Worm (Caenorhabditis elegans) whole organism, early embryonic: ENCODE data around the gene parg-2.

Experiments used
- B0310.2 ChIP-seq: sonication (generic microtip); optimal IDR thresholded peaks from 2 replicates; lab custom pipeline; 2016; ENCODE audit warnings: mild to moderate bottlenecking, missing genetic modification characterization, missing compliant biosample characterization
- aly-1 ChIP-seq: sonication (generic microtip); optimal IDR thresholded peaks from 2 replicates; lab custom pipeline; 2016; ENCODE audit warnings: missing genetic modification characterization, missing compliant biosample characterization
- ama-1 ChIP-seq: fragments of 150-350 bp; optimal IDR thresholded peaks from 2 replicates; lab custom pipeline; 2014
- ceh-36 ChIP-seq: sonication (generic microtip); optimal IDR thresholded peaks from 2 replicates; lab custom pipeline; 2016; ENCODE audit warnings: missing genetic modification characterization, inconsistent platforms, missing compliant biosample characterization
- ets-7 ChIP-seq: sonication (generic microtip); optimal IDR thresholded peaks from 2 replicates; lab custom pipeline; 2016; ENCODE audit warnings: missing genotype, missing genetic modification characterization, missing compliant biosample characterization
- flt-1 ChIP-seq: fragments of 200-800 bp; sonication (Bioruptor generic); IDR thresholded peaks from 2 replicates; pipeline ENCODE4 v1.3.6; 2022; ENCODE audit warnings: missing genetic modification characterization, missing compliant biosample characterization
- hmbx-1 ChIP-seq: sonication (generic microtip); optimal IDR thresholded peaks from 2 replicates; lab custom pipeline; 2016; ENCODE audit warnings: mild to moderate bottlenecking, missing genetic modification characterization, missing compliant biosample characterization
- hmg-4 ChIP-seq: fragments of 200-800 bp; sonication (Bioruptor generic); optimal IDR thresholded peaks from 2 replicates; lab custom pipeline; 2018; ENCODE audit warnings: mild to moderate bottlenecking, missing genetic modification characterization, missing compliant biosample characterization
- hnd-1 ChIP-seq: sonication (generic microtip); optimal IDR thresholded peaks from 2 replicates; lab custom pipeline; 2016; ENCODE audit warnings: missing genetic modification characterization, missing compliant biosample characterization
- pes-1 ChIP-seq: fragments of 200-800 bp; sonication (Bioruptor generic); IDR thresholded peaks from 2 replicates; pipeline ENCODE4 v1.3.6; 2022; ENCODE audit warnings: missing genetic modification reagents, missing genetic modification characterization, missing compliant biosample characterization
- tbx-11 ChIP-seq: fragments of 200-800 bp; sonication (Bioruptor generic); IDR thresholded peaks from 2 replicates; pipeline ENCODE4 v1.3.6; 2022; ENCODE audit warnings: missing genetic modification characterization, missing compliant biosample characterization
- tbx-37 ChIP-seq: fragments of 200-800 bp; sonication (Bioruptor generic); conservative IDR thresholded peaks from 2 replicates; pipeline ENCODE4 v1.3.6; 2022; ENCODE audit warnings: missing genetic modification reagents, missing genetic modification characterization, missing compliant biosample characterization

ce11 chrIV:8754727-8755126 lies 39.8 kb upstream of the parg-2 start, which contains the start of gene elli-1:
- TF ChIP-seq hmbx-1 (no peak), tbx-11 (GFP tag; lab: Robert Waterston, UW) (no peak), tbx-37 (GFP tag; lab: Robert Waterston, UW) (no peak), B0310.2 (tag; lab: Kevin White, UChicago) (no peak), flt-1 (no peak), hmg-4 (GFP tag; lab: Kevin White, UChicago) (no peak), ama-1 (lab: Kevin White, UChicago) (no peak), pes-1 (GFP tag; lab: Robert Waterston, UW) (no peak), ceh-36 (tag; lab: Kevin White, UChicago) (no peak), aly-1 (tag; lab: Kevin White, UChicago) (no peak), ets-7 (no peak), hnd-1 (tag; lab: Kevin White, UChicago) (no peak)
